Worm (Caenorhabditis elegans): ENCODE results near the gene C25G4.7.

C25G4.7 gene

DNA sequence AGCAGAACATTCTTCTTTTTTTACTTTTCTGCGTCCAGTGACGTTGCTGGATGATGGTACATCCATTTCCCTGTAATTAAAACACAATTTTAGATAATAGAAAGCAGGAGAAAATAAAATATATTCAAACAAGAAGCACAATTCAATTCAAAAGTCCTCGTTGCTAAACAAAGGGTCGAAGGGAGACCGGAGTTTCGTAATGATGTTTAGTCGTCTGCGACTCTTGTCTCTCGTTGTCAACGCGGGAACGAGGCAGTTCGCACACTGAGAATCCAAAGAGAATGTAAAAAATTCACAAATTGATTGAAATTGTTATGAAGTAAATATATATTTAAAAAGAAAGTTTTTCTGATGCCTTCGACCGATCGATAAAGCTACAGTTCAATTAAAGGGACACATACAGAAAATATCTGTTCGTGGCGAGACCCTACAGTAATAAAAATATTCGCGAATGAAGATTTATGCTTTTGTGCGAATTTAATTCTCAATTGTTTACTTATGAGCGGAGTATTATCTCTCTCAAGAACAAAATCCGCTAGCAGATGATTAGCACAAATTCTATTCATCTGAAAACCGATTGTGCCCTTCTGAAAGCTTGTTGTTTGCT lies 5.4 kb upstream of the C25G4.7 start, which contains the start of gene dpy-26 (continued):
- TF ChIP-seq F16B12.6 (tag; optimal IDR thresholded peaks at IDR 0.05) = peak; percentile 12
- TF ChIP-seq irx-1 (tag; optimal IDR thresholded peaks at IDR 0.05) = no peak
- TF ChIP-seq ztf-11 (tag; optimal IDR thresholded peaks at IDR 0.05) = no peak
- TF ChIP-seq ceh-82 (tag; optimal IDR thresholded peaks at IDR 0.05) = peak; percentile 10 to 54 (median 26)
- TF ChIP-seq aly-2 (tag; optimal IDR thresholded peaks at IDR 0.05) = peak; percentile 8
- no peak for TF ChIP-seq nhr-71 (tag; optimal IDR thresholded peaks at IDR 0.05)
- TF ChIP-seq C34B4.2 (tag; optimal IDR thresholded peaks at IDR 0.05) = no peak
- peak; percentile 60 for TF ChIP-seq snu-23 (GFP tag; optimal IDR thresholded peaks at IDR 0.05)

DNA sequence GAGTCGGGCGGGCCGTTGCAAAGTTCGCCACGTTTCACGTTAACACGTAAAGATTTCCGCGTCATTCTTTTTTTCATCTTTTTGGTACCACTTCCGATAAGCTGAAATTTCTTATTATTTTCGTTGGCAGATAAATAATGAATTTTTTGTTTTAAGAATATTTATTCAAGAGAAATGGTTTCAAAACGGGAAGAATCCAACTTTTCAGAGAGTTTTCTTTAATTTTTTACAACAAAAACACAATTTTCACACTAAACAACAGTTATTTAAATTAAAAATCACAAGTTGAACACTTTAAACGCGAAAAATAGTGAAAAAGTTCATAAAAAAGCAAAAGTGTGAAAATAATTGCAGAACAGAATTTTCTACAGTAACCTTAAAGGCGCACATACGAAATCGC lies 2.6 kb upstream of the C25G4.7 start, which contains the start of gene spe-44:
Gene spe-44 (minus strand): TSS at position 101 of the 400 bp plus-strand sequence.
- TF ChIP-seq dpl-1 (GFP tag; optimal IDR thresholded peaks at IDR 0.05) = no peak
- TF ChIP-seq lin-15B (tag; optimal IDR thresholded peaks at IDR 0.05) = no peak
- no peak for TF ChIP-seq unc-86 (tag; optimal IDR thresholded peaks at IDR 0.05)
- no peak for TF ChIP-seq aly-2 (tag; optimal IDR thresholded peaks at IDR 0.05)
- TF ChIP-seq mdl-1 (tag; optimal IDR thresholded peaks at IDR 0.05) = no peak
- TF ChIP-seq efl-3 (GFP tag; optimal IDR thresholded peaks at IDR 0.05) = no peak
- TF ChIP-seq blmp-1 (tag; optimal IDR thresholded peaks at IDR 0.05) = no peak
- no peak for TF ChIP-seq nhr-71 (tag; optimal IDR thresholded peaks at IDR 0.05)
- no peak for TF ChIP-seq hpl-2 (GFP tag; optimal IDR thresholded peaks at IDR 0.05)
- TF ChIP-seq jun-1 (tag; optimal IDR thresholded peaks at IDR 0.05) = no peak
- no peak for TF ChIP-seq nhr-20 (tag; optimal IDR thresholded peaks at IDR 0.05)

DNA sequence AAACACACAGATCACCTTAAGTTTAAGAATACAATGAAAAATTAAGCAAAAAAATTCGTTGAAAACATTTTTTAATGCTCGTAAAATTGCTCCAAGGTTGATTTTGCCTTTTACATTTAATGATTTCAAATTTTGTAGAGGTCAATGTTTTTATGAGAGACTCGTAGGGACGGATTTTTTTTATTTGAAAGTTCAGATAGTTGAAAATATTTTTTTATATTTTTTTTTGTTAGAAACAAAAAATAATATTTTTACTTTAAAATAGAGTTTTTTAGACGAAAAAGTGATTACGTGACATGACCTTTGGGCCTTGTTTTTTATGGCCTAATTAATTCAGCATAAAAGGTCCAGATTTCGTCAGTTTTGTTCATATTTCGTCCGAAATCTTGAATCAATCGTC lies 2.0 kb upstream of the C25G4.7 start, which contains the start of gene smz-1:
Gene smz-1 (plus strand): TSS at position 301 of the 400 bp plus-strand sequence.
- no peak for TF ChIP-seq ztf-4 (tag; optimal IDR thresholded peaks at IDR 0.05)
- no peak for TF ChIP-seq fkh-10 (GFP tag; optimal IDR thresholded peaks at IDR 0.05)
- TF ChIP-seq sptf-1 (tag; optimal IDR thresholded peaks at IDR 0.05) = no peak
- no peak for TF ChIP-seq hpl-2 (GFP tag; optimal IDR thresholded peaks at IDR 0.05)
- TF ChIP-seq pax-3 (tag; optimal IDR thresholded peaks at IDR 0.05) = no peak
- no peak for TF ChIP-seq nhr-47 (tag; optimal IDR thresholded peaks at IDR 0.05)
- no peak for TF ChIP-seq nhr-28 (tag; optimal IDR thresholded peaks at IDR 0.05)
- no peak for TF ChIP-seq ceh-8 (GFP tag; optimal IDR thresholded peaks at IDR 0.05)
- TF ChIP-seq aha-1 (tag; optimal IDR thresholded peaks at IDR 0.05) = no peak
- no peak for TF ChIP-seq nhr-19 (GFP tag; conservative IDR thresholded peaks at IDR 0.05)
- no peak for TF ChIP-seq pqm-1 (tag; optimal IDR thresholded peaks at IDR 0.05)
- no peak for TF ChIP-seq egl-13 (tag; optimal IDR thresholded peaks at IDR 0.05)
- TF ChIP-seq lsy-2 (tag; optimal IDR thresholded peaks at IDR 0.05) = no peak
- no peak for TF ChIP-seq tlp-1 (tag; optimal IDR thresholded peaks at IDR 0.05)
- no peak for TF ChIP-seq efl-3 (GFP tag; optimal IDR thresholded peaks at IDR 0.05)
- no peak for TF ChIP-seq skn-1 (tag; optimal IDR thresholded peaks at IDR 0.05)
- TF ChIP-seq nhr-71 (tag; optimal IDR thresholded peaks at IDR 0.05) = no peak
- no peak for TF ChIP-seq fkh-4 (tag; optimal IDR thresholded peaks at IDR 0.05; ENCODE audit: borderline replicate concordance)
- no peak for TF ChIP-seq egl-27 (tag; optimal IDR thresholded peaks at IDR 0.05)

DNA sequence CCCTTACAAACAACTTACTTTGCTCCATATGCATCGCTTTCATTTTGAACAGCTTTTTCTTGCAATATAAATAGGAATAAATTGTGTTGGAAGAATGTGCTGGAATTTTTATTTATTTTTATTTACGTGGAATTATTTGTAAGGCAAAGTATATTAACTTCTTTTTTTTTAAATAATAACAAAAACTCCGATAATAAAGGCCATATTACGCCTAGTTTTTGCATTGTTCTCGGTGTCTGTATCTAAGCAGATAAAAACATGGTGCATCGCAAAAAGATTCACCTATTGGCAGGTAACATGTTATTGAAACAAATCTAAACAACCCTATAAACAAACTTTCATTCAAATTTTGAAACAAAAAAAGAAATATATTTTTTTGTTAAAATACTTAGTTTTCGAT lies 6.7 kb downstream of the C25G4.7 start, which contains the start of gene C25G4.8:
Gene C25G4.8 (minus strand): TSS at position 101 of the 400 bp plus-strand sequence.
- TF ChIP-seq nhr-11 (tag; optimal IDR thresholded peaks at IDR 0.05) (no peak), hlh-17 (GFP tag; optimal IDR thresholded peaks at IDR 0.05; ENCODE audit: borderline replicate concordance) (no peak), mdl-1 (tag; optimal IDR thresholded peaks at IDR 0.05) (no peak), nhr-84 (tag; optimal IDR thresholded peaks at IDR 0.05) (no peak), lin-35 (GFP tag; optimal IDR thresholded peaks at IDR 0.05) (no peak), sptf-1 (tag; optimal IDR thresholded peaks at IDR 0.05) (no peak), elt-2 (tag; optimal IDR thresholded peaks at IDR 0.05) (no peak), alr-1 (tag; optimal IDR thresholded peaks at IDR 0.05; ENCODE audit: borderline replicate concordance) (no peak), efl-1 (optimal IDR thresholded peaks at IDR 0.05) (no peak), efl-1 (GFP tag; optimal IDR thresholded peaks at IDR 0.05 in 1 of 2) (no peak), nhr-20 (tag; optimal IDR thresholded peaks at IDR 0.05) (no peak), snu-23 (GFP tag; optimal IDR thresholded peaks at IDR 0.05) (no peak), nhr-12 (tag; optimal IDR thresholded peaks at IDR 0.05) (no peak), pax-3 (tag; optimal IDR thresholded peaks at IDR 0.05) (no peak), C34B4.2 (tag; optimal IDR thresholded peaks at IDR 0.05) (no peak), lir-3 (tag; optimal IDR thresholded peaks at IDR 0.05; ENCODE audit: poor library complexity) (no peak), isw-1 (GFP tag; IDR thresholded peaks at IDR 0.05) (no peak), nhr-19 (GFP tag; conservative IDR thresholded peaks at IDR 0.05) (no peak), nhr-28 (tag; optimal IDR thresholded peaks at IDR 0.05) (no peak), aly-2 (tag; optimal IDR thresholded peaks at IDR 0.05) (no peak), grh-1 (GFP tag; IDR thresholded peaks at IDR 0.05) (no peak)
